Fruit fly (Drosophila melanogaster): Measurements from ENCODE around the gene CG14355.

The CG14355 gene

DNA sequence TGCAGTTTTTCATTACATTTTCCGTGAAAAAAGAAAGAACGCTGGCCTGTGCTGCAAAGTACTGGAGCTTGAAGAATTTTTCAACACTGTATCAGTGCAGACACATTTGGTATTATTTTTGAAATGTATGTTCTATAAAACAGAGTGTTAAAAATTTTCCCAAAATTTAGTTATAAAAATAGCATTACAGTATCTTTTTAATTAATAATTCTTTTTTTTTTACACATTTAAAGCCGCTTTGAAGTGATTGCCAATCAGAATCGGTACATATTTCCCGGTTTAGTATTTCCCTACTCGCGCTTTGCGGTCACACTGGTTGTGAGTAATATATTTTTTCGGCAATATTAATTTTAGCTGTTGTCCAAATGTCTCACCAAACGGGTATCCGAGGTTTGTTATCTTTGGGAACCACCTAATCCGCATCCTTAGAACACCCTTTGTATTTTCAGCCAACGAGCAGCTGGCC lies 29.4 kb downstream of the CG14355 start, which contains the start of the genes Abi and twf (continued):
- TF ChIP-seq CG11696 (GFP tag; IDR thresholded peaks at IDR 0.05) = no peak
- 0 out of 4 replicates have a peak, but pooled peaks have one; percentile 21 for TF ChIP-seq Dll (GFP tag; IDR thresholded peaks at IDR 0.05; ENCODE audit: partially characterized antibody)
- no peak for TF ChIP-seq mld (GFP tag; IDR thresholded peaks at IDR 0.05; ENCODE audit: partially characterized antibody)
- TF ChIP-seq CG11247 (GFP tag; IDR thresholded peaks at IDR 0.05) = peak; percentile 61
- TF ChIP-seq ssp (GFP tag; IDR thresholded peaks at IDR 0.05) = peak; percentile 45
- no peak for TF ChIP-seq CG14965 (GFP tag; optimal IDR thresholded peaks at IDR 0.05; ENCODE audit: borderline replicate concordance)
- TF ChIP-seq CG15514 (GFP tag; optimal IDR thresholded peaks at IDR 0.05) = peak; percentile 62
- peak; percentile 74 for TF ChIP-seq CG13775 (GFP tag; optimal IDR thresholded peaks at IDR 0.05)
- peak; percentile 71 for TF ChIP-seq tin (GFP tag; optimal IDR thresholded peaks at IDR 0.05)
- no peak for TF ChIP-seq aop (GFP tag; IDR thresholded peaks at IDR 0.05)
- TF ChIP-seq ro (GFP tag; IDR thresholded peaks at IDR 0.05) = no peak
- TF ChIP-seq CG4617 (GFP tag; optimal IDR thresholded peaks at IDR 0.05; ENCODE audit: borderline replicate concordance) = peak; percentile 97
- TF ChIP-seq unpg (GFP tag; optimal IDR thresholded peaks at IDR 0.05) = peak; percentile 59
- peak; percentile 72 for TF ChIP-seq Hr3 (GFP tag; optimal IDR thresholded peaks at IDR 0.05)
- TF ChIP-seq Dbx (GFP tag; IDR thresholded peaks at IDR 0.05) = peak; percentile 75
- TF ChIP-seq CG1832 (GFP tag; optimal IDR thresholded peaks at IDR 0.05) = no peak
- TF ChIP-seq onecut (GFP tag; IDR thresholded peaks at IDR 0.05) = no peak
- no peak for TF ChIP-seq Lim3 (GFP tag; IDR thresholded peaks at IDR 0.05)
- no peak for TF ChIP-seq inv (GFP tag; IDR thresholded peaks at IDR 0.05; ENCODE audit: partially characterized antibody)
- peak; percentile 57 for TF ChIP-seq gsb-n (tag; optimal IDR thresholded peaks at IDR 0.05)
- peak; percentile 77 for TF ChIP-seq Rfx (GFP tag; IDR thresholded peaks at IDR 0.05)
- TF ChIP-seq sisA (GFP tag; IDR thresholded peaks at IDR 0.05) = peak; percentile 64
- peak; percentile 81 for TF ChIP-seq CG9932 (GFP tag; IDR thresholded peaks at IDR 0.05)
- TF ChIP-seq disco-r (GFP tag; optimal IDR thresholded peaks at IDR 0.05) = no peak
- TF ChIP-seq CG10462 (GFP tag; optimal IDR thresholded peaks at IDR 0.05) = peak; percentile 39
- TF ChIP-seq sens (GFP tag) = peak; percentile 95
- no peak for TF ChIP-seq ftz-f1 (GFP tag; optimal IDR thresholded peaks at IDR 0.05)
- 0 out of 2 replicates have a peak, but pooled peaks have one; percentile 19 for TF ChIP-seq Drgx (GFP tag; IDR thresholded peaks at IDR 0.05)
- no peak for TF ChIP-seq CG16813 (GFP tag; IDR thresholded peaks at IDR 0.05; ENCODE audit: partially characterized antibody)
- TF ChIP-seq hb (GFP tag; IDR thresholded peaks at IDR 0.05; ENCODE audit: partially characterized antibody) = no peak
- TF ChIP-seq CG9437 (GFP tag; optimal IDR thresholded peaks at IDR 0.05) = peak; percentile 56
- TF ChIP-seq CG11456 (GFP tag; IDR thresholded peaks at IDR 0.05) = peak; percentile 68; the same call in 1 of the 3 replicates
- TF ChIP-seq jigr1 (GFP tag; IDR thresholded peaks at IDR 0.05) = no peak
- TF ChIP-seq CG10654 (GFP tag; optimal IDR thresholded peaks at IDR 0.05) = peak; percentile 74
- TF ChIP-seq Usf (GFP tag; optimal IDR thresholded peaks at IDR 0.05) = no peak
- TF ChIP-seq CG34376 (GFP tag; optimal IDR thresholded peaks at IDR 0.05) = peak; percentile 56
- peak; percentile 70 for TF ChIP-seq az2 (GFP tag; optimal IDR thresholded peaks at IDR 0.05)
- TF ChIP-seq Neu2 (GFP tag; optimal IDR thresholded peaks at IDR 0.05; ENCODE audit: borderline replicate concordance) = no peak
- peak; percentile 34 for TF ChIP-seq BEAF-32 (GFP tag; optimal IDR thresholded peaks at IDR 0.05)
- peak; percentile 67 for TF ChIP-seq tgo (GFP tag; IDR thresholded peaks at IDR 0.05)
- no peak for TF ChIP-seq org-1 (GFP tag; optimal IDR thresholded peaks at IDR 0.05)
- TF ChIP-seq CG2120 (GFP tag; optimal IDR thresholded peaks at IDR 0.05) = peak; percentile 79
- peak; percentile 39 for TF ChIP-seq CG32772 (GFP tag; IDR thresholded peaks at IDR 0.05)
- TF ChIP-seq Hmr (GFP tag; optimal IDR thresholded peaks at IDR 0.05) = peak; percentile 67
- no peak for TF ChIP-seq CG32767 (GFP tag; IDR thresholded peaks at IDR 0.05)
- peak; percentile 35 for TF ChIP-seq Fer2 (tag; optimal IDR thresholded peaks at IDR 0.05)
- peak; percentile 54 for TF ChIP-seq CG12104 (GFP tag; optimal IDR thresholded peaks at IDR 0.05)
- TF ChIP-seq CG9797 (GFP tag; optimal IDR thresholded peaks at IDR 0.05) = peak; percentile 75
- TF ChIP-seq CG8290 (GFP tag; optimal IDR thresholded peaks at IDR 0.05) = peak; percentile 80
- peak in 1 of 2 experiments; percentile 38 for TF ChIP-seq CG8290 (tag; optimal IDR thresholded peaks at IDR 0.05)
- TF ChIP-seq Ets65A (GFP tag) = peak; percentile 80

Measured in whole organism, embryonic.